ENCODE assay signal across 3 worm cellular contexts in the genomic region with DNA sequence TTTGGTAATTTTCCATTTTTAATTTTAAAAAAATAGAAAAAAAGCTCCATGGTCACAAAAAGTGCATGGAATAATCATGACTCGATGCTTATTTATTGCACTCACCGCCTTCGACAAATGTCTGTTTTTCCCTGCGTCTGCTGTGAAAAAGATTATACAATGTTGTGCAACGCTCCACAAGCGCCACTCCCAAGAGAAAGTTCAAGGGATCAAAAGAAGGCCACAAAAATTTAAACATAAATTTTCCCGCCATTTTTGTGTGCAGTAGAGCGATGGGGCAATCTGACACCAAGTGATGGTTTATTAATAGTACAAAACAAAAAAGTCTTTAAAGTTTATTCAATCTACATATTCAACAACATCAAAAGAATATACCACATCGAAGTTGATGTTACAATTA.
TF ChIP-seq lines count a peak whose summit lies in the region.

A gene (minus strand): TSS at position 192 of the 400 bp plus-strand sequence.

TF ChIP-seq in whole organism, L1 larva, 84 proteins besides CTCF, POLR2A, EP300 and RAD21 (continued from another document):
- TF ChIP-seq efl-1 (optimal IDR thresholded peaks at IDR 0.05; lab: Kevin White, UChicago): peak; percentile 70 to 77
- peak; percentile 79 to 96 for TF ChIP-seq efl-1 (GFP tag; optimal IDR thresholded peaks at IDR 0.05 in 1 of 2; lab: Kevin White, UChicago)
- peak; percentile 18 for TF ChIP-seq blmp-1 (tag; optimal IDR thresholded peaks at IDR 0.05; lab: Kevin White, UChicago)
- TF ChIP-seq nhr-90 (tag; optimal IDR thresholded peaks at IDR 0.05; lab: Kevin White, UChicago; ENCODE audit: poor library complexity): peak; percentile 2
- TF ChIP-seq lsy-2 (tag; optimal IDR thresholded peaks at IDR 0.05; lab: Kevin White, UChicago): peak in 1 of 2 experiments; percentile 61
- peak; percentile 2 for TF ChIP-seq fkh-8 (tag; optimal IDR thresholded peaks at IDR 0.05; lab: Kevin White, UChicago)
- TF ChIP-seq xbp-1 (tag; optimal IDR thresholded peaks at IDR 0.05; lab: Kevin White, UChicago): peak; percentile 5
- TF ChIP-seq ceh-82 (tag; optimal IDR thresholded peaks at IDR 0.05; lab: Kevin White, UChicago): peak in 1 of 3 experiments; percentile 21
- no peak for TF ChIP-seq ceh-90 (tag; optimal IDR thresholded peaks at IDR 0.05; lab: Kevin White, UChicago)

TF ChIP-seq in whole organism, L2 larva, 48 proteins besides CTCF, POLR2A, EP300 and RAD21 (continued from another document):
- TF ChIP-seq ztf-4 (tag; optimal IDR thresholded peaks at IDR 0.05; lab: Kevin White, UChicago) (no peak), nhr-10 (tag; optimal IDR thresholded peaks at IDR 0.05; lab: Kevin White, UChicago) (no peak), fos-1 (tag; optimal IDR thresholded peaks at IDR 0.05; lab: Kevin White, UChicago) (peak; percentile 85), blmp-1 (tag; optimal IDR thresholded peaks at IDR 0.05; lab: Kevin White, UChicago; ENCODE audit: insufficient read depth) (no peak), Y55F3AM.14 (GFP tag; optimal IDR thresholded peaks at IDR 0.05; lab: Kevin White, UChicago) (no peak), nhr-237 (tag; optimal IDR thresholded peaks at IDR 0.05; lab: Kevin White, UChicago) (no peak), nhr-129 (tag; optimal IDR thresholded peaks at IDR 0.05; lab: Kevin White, UChicago) (peak; percentile 34), elt-1 (tag; optimal IDR thresholded peaks at IDR 0.05; lab: Kevin White, UChicago) (no peak), dmd-4 (tag; optimal IDR thresholded peaks at IDR 0.05; lab: Kevin White, UChicago) (no peak), mab-5 (tag; optimal IDR thresholded peaks at IDR 0.05; lab: Kevin White, UChicago) (no peak), nhr-12 (tag; optimal IDR thresholded peaks at IDR 0.05; lab: Kevin White, UChicago) (no peak), alr-1 (tag; optimal IDR thresholded peaks at IDR 0.05; lab: Kevin White, UChicago) (no peak), aly-2 (tag; optimal IDR thresholded peaks at IDR 0.05; lab: Kevin White, UChicago) (no peak), skn-1 (tag; optimal IDR thresholded peaks at IDR 0.05; lab: Kevin White, UChicago) (no peak), ceh-16 (tag; optimal IDR thresholded peaks at IDR 0.05; lab: Kevin White, UChicago) (no peak), sma-9 (GFP tag; optimal IDR thresholded peaks at IDR 0.05; lab: Kevin White, UChicago) (peak; percentile 7), sma-9 (tag; optimal IDR thresholded peaks at IDR 0.05; lab: Kevin White, UChicago) (no peak), ztf-1 (GFP tag; conservative IDR thresholded peaks at IDR 0.05; lab: Robert Waterston, UW) (no peak), sem-4 (tag; optimal IDR thresholded peaks at IDR 0.05; lab: Kevin White, UChicago) (no peak), ceh-82 (tag; optimal IDR thresholded peaks at IDR 0.05; lab: Kevin White, UChicago) (no peak), ztf-11 (tag; optimal IDR thresholded peaks at IDR 0.05; lab: Kevin White, UChicago) (no peak), unc-39 (tag; optimal IDR thresholded peaks at IDR 0.05; lab: Kevin White, UChicago) (no peak), unc-55 (GFP tag; optimal IDR thresholded peaks at IDR 0.05; lab: Kevin White, UChicago) (peak; percentile 61), F13H6.1 (tag; optimal IDR thresholded peaks at IDR 0.05; lab: Kevin White, UChicago) (no peak), mbf-1 (tag; optimal IDR thresholded peaks at IDR 0.05; lab: Kevin White, UChicago) (no peak), nhr-11 (tag; optimal IDR thresholded peaks at IDR 0.05; lab: Kevin White, UChicago) (no peak), nhr-6 (tag; optimal IDR thresholded peaks at IDR 0.05; lab: Kevin White, UChicago) (no peak), snpc-4 (tag; optimal IDR thresholded peaks at IDR 0.05; lab: Kevin White, UChicago) (no peak), unc-62 (GFP tag; optimal IDR thresholded peaks at IDR 0.05; lab: Kevin White, UChicago) (no peak), nhr-23 (tag; optimal IDR thresholded peaks at IDR 0.05; lab: Kevin White, UChicago) (no peak), lin-39 (tag; optimal IDR thresholded peaks at IDR 0.05; lab: Kevin White, UChicago) (no peak), gmeb-1 (tag; optimal IDR thresholded peaks at IDR 0.05; lab: Kevin White, UChicago) (peak; percentile 31), ZK546.5 (tag; optimal IDR thresholded peaks at IDR 0.05; lab: Kevin White, UChicago) (no peak)

TF ChIP-seq in whole organism, L4 larva, 104 proteins besides CTCF, POLR2A, EP300 and RAD21 (continued from another document):
- TF ChIP-seq mdt-29 (GFP tag; IDR thresholded peaks at IDR 0.05; lab: Robert Waterston, UW) (no peak), aha-1 (tag; lab: Kevin White, UChicago) (no peak), lin-1 (GFP tag; IDR thresholded peaks at IDR 0.05; lab: Robert Waterston, UW) (no peak), vab-7 (GFP tag; IDR thresholded peaks at IDR 0.05; lab: Robert Waterston, UW) (no peak), ceh-32 (tag; optimal IDR thresholded peaks at IDR 0.05; lab: Kevin White, UChicago; ENCODE audit: poor library complexity) (no peak), egl-43 (GFP tag; IDR thresholded peaks at IDR 0.05; lab: Robert Waterston, UW) (no peak), ztf-11 (tag; optimal IDR thresholded peaks at IDR 0.05; lab: Kevin White, UChicago) (no peak), dmd-9 (GFP tag; IDR thresholded peaks at IDR 0.05; lab: Robert Waterston, UW) (no peak), ceh-28 (tag; optimal IDR thresholded peaks at IDR 0.05; lab: Kevin White, UChicago) (no peak), F10B5.3 (tag; optimal IDR thresholded peaks at IDR 0.05; lab: Kevin White, UChicago) (no peak), nhr-41 (GFP tag; IDR thresholded peaks at IDR 0.05; lab: Robert Waterston, UW) (no peak), tra-1 (GFP tag; IDR thresholded peaks at IDR 0.05; lab: Robert Waterston, UW) (no peak), ama-1 (optimal IDR thresholded peaks at IDR 0.05; lab: Kevin White, UChicago) (no peak), mxl-3 (GFP tag; optimal IDR thresholded peaks at IDR 0.05; lab: Kevin White, UChicago) (no peak), R02D3.7 (tag; optimal IDR thresholded peaks at IDR 0.05; lab: Kevin White, UChicago) (no peak), fkh-10 (GFP tag; optimal IDR thresholded peaks at IDR 0.05; lab: Kevin White, UChicago) (no peak), ceh-62 (tag; optimal IDR thresholded peaks at IDR 0.05; lab: Kevin White, UChicago) (no peak), pha-4 (GFP tag; IDR thresholded peaks at IDR 0.05; lab: Robert Waterston, UW) (no peak), pha-4 (tag; optimal IDR thresholded peaks at IDR 0.05; lab: Kevin White, UChicago) (peak; percentile 19), nhr-25 (tag; optimal IDR thresholded peaks at IDR 0.05; lab: Kevin White, UChicago; ENCODE audit: borderline replicate concordance, insufficient read depth) (no peak), mdl-1 (tag; optimal IDR thresholded peaks at IDR 0.05; lab: Kevin White, UChicago) (no peak), dmd-8 (GFP tag; IDR thresholded peaks at IDR 0.05; lab: Robert Waterston, UW) (no peak), zfp-2 (tag; optimal IDR thresholded peaks at IDR 0.05; lab: Kevin White, UChicago) (no peak), fos-1 (tag; optimal IDR thresholded peaks at IDR 0.05; lab: Kevin White, UChicago) (no peak), spr-3 (GFP tag; optimal IDR thresholded peaks at IDR 0.05; lab: Kevin White, UChicago) (no peak), nhr-42 (GFP tag; IDR thresholded peaks at IDR 0.05; lab: Robert Waterston, UW) (no peak), T26A8.4 (GFP tag; IDR thresholded peaks at IDR 0.05; lab: Robert Waterston, UW) (no peak), lim-7 (GFP tag; IDR thresholded peaks at IDR 0.05; lab: Robert Waterston, UW) (no peak), ZK337.2 (GFP tag; IDR thresholded peaks at IDR 0.05; lab: Robert Waterston, UW) (no peak), F37D6.2 (tag; optimal IDR thresholded peaks at IDR 0.05; lab: Kevin White, UChicago) (no peak), attf-4 (tag; optimal IDR thresholded peaks at IDR 0.05; lab: Kevin White, UChicago) (no peak), nhr-11 (tag; optimal IDR thresholded peaks at IDR 0.05; lab: Kevin White, UChicago) (no peak), nhr-77 (tag; optimal IDR thresholded peaks at IDR 0.05; lab: Kevin White, UChicago) (no peak), Y5F2A.4 (GFP tag; optimal IDR thresholded peaks at IDR 0.05; lab: Kevin White, UChicago) (no peak), set-16 (GFP tag; IDR thresholded peaks at IDR 0.05; lab: Robert Waterston, UW) (no peak), nhr-237 (tag; optimal IDR thresholded peaks at IDR 0.05; lab: Kevin White, UChicago) (no peak), hlh-11 (tag; optimal IDR thresholded peaks at IDR 0.05; lab: Kevin White, UChicago) (no peak), mxl-2 (GFP tag; conservative IDR thresholded peaks at IDR 0.05; lab: Robert Waterston, UW) (no peak), sdz-12 (GFP tag; optimal IDR thresholded peaks at IDR 0.05; lab: Kevin White, UChicago) (no peak), unc-39 (tag; optimal IDR thresholded peaks at IDR 0.05; lab: Kevin White, UChicago) (no peak), egl-27 (tag; optimal IDR thresholded peaks at IDR 0.05; lab: Kevin White, UChicago) (no peak), hmg-1.1 (GFP tag; IDR thresholded peaks at IDR 0.05; lab: Robert Waterston, UW) (peak; percentile 30; the same call in 1 of the 2 replicates), hif-1 (tag; optimal IDR thresholded peaks at IDR 0.05; lab: Kevin White, UChicago) (no peak), mep-1 (tag; optimal IDR thresholded peaks at IDR 0.05; lab: Kevin White, UChicago) (peak; percentile 29), madf-5 (GFP tag; IDR thresholded peaks at IDR 0.05; lab: Robert Waterston, UW) (no peak), zip-2 (tag; optimal IDR thresholded peaks at IDR 0.05; lab: Kevin White, UChicago) (peak; percentile 88), ztf-7 (tag; optimal IDR thresholded peaks at IDR 0.05; lab: Kevin White, UChicago) (no peak), daf-16 (GFP tag; optimal IDR thresholded peaks at IDR 0.05; lab: Kevin White, UChicago) (no peak), daf-16 (tag; optimal IDR thresholded peaks at IDR 0.05; lab: Kevin White, UChicago) (peak; percentile 50), Y75B8A.6 (GFP tag; IDR thresholded peaks at IDR 0.05; lab: Robert Waterston, UW) (no peak), madf-9 (GFP tag; conservative IDR thresholded peaks at IDR 0.05; lab: Robert Waterston, UW) (no peak), snpc-4 (tag; optimal IDR thresholded peaks at IDR 0.05; lab: Kevin White, UChicago) (no peak), rbr-2 (tag; optimal IDR thresholded peaks at IDR 0.05; lab: Kevin White, UChicago) (no peak), ZK546.5 (tag; optimal IDR thresholded peaks at IDR 0.05; lab: Kevin White, UChicago) (no peak), duxl-1 (tag; optimal IDR thresholded peaks at IDR 0.05; lab: Kevin White, UChicago; ENCODE audit: poor library complexity) (no peak), daf-19 (GFP tag; conservative IDR thresholded peaks at IDR 0.05; lab: Robert Waterston, UW) (no peak), daf-12 (tag; optimal IDR thresholded peaks at IDR 0.05; lab: Kevin White, UChicago) (no peak), zip-11 (GFP tag; IDR thresholded peaks at IDR 0.05; lab: Robert Waterston, UW) (no peak), lsy-2 (tag; optimal IDR thresholded peaks at IDR 0.05; lab: Kevin White, UChicago) (peak in 1 of 2 experiments; percentile 77), Y48G9A.11 (GFP tag; IDR thresholded peaks at IDR 0.05; lab: Robert Waterston, UW) (no peak), aly-2 (tag; optimal IDR thresholded peaks at IDR 0.05; lab: Kevin White, UChicago) (no peak), zag-1 (tag; optimal IDR thresholded peaks at IDR 0.05; lab: Kevin White, UChicago) (no peak), nhr-6 (tag; optimal IDR thresholded peaks at IDR 0.05; lab: Kevin White, UChicago) (peak; percentile 78), lin-15B (tag; optimal IDR thresholded peaks at IDR 0.05; lab: Kevin White, UChicago) (no peak), saeg-2 (GFP tag; IDR thresholded peaks at IDR 0.05; lab: Robert Waterston, UW) (no peak), ctbp-1 (GFP tag; IDR thresholded peaks at IDR 0.05; lab: Robert Waterston, UW) (no peak), F44E2.7 (GFP tag; IDR thresholded peaks at IDR 0.05; lab: Robert Waterston, UW) (no peak), php-3 (GFP tag; IDR thresholded peaks at IDR 0.05; lab: Robert Waterston, UW) (no peak), F49E8.2 (tag; optimal IDR thresholded peaks at IDR 0.05; lab: Kevin White, UChicago; ENCODE audit: borderline replicate concordance) (no peak), mes-2 (tag; optimal IDR thresholded peaks at IDR 0.05; lab: Kevin White, UChicago; ENCODE audit: poor library complexity, severe bottlenecking) (no peak), nhr-28 (tag; optimal IDR thresholded peaks at IDR 0.05; lab: Kevin White, UChicago) (peak; percentile 46), nhr-111 (GFP tag; optimal IDR thresholded peaks at IDR 0.05; lab: Kevin White, UChicago) (no peak), dpl-1 (GFP tag; optimal IDR thresholded peaks at IDR 0.05; lab: Kevin White, UChicago) (peak; percentile 69), D1046.2 (GFP tag; IDR thresholded peaks at IDR 0.05; lab: Robert Waterston, UW) (no peak), daf-8 (GFP tag; IDR thresholded peaks at IDR 0.05; lab: Robert Waterston, UW) (no peak), spr-1 (tag; optimal IDR thresholded peaks at IDR 0.05; lab: Kevin White, UChicago) (no peak), nhr-10 (tag; optimal IDR thresholded peaks at IDR 0.05; lab: Kevin White, UChicago) (no peak), zfp-3 (GFP tag; conservative IDR thresholded peaks at IDR 0.05; lab: Robert Waterston, UW) (no peak), cey-2 (tag; optimal IDR thresholded peaks at IDR 0.05; lab: Kevin White, UChicago; ENCODE audit: borderline replicate concordance, insufficient read depth) (no peak), skn-1 (tag; optimal IDR thresholded peaks at IDR 0.05; lab: Kevin White, UChicago) (no peak), ces-1 (GFP tag; optimal IDR thresholded peaks at IDR 0.05; lab: Kevin White, UChicago) (no peak), F26F4.8 (GFP tag; conservative IDR thresholded peaks at IDR 0.05; lab: Robert Waterston, UW) (no peak), hlh-30 (tag; optimal IDR thresholded peaks at IDR 0.05; lab: Kevin White, UChicago; ENCODE audit: insufficient read depth) (peak; percentile 7), lin-29 (GFP tag; IDR thresholded peaks at IDR 0.05; lab: Robert Waterston, UW) (no peak), ceh-20 (GFP tag; IDR thresholded peaks at IDR 0.05; lab: Robert Waterston, UW) (no peak), ceh-82 (tag; optimal IDR thresholded peaks at IDR 0.05; lab: Kevin White, UChicago) (no peak), lir-3 (tag; optimal IDR thresholded peaks at IDR 0.05; lab: Kevin White, UChicago) (no peak), gei-8 (GFP tag; optimal IDR thresholded peaks at IDR 0.05; lab: Kevin White, UChicago) (no peak), nhr-102 (tag; optimal IDR thresholded peaks at IDR 0.05; lab: Kevin White, UChicago) (no peak)
